Worm (Caenorhabditis elegans): ENCODE measurements around the gene Y39G8C.2.

Gene Y39G8C.2

DNA sequence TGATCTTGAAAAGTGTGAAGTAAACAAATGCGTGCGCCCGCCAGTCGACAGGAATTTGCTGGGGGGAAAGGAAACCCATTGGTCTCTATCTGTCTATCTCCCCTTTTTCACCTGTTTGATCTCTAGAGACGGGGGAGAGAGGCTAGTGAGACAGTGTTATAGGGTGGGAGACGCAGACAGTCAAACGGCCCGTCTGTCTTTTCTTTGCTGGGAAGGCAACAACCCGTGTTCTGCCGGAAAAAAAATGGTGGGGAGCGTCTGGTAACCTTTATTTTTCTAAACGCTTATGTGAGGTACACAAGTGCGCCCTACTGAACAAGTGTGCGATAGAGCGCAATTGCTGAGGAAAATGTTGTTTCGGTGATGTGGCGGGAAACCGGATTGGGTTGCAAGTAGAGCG is 46.9 kb downstream of the Y39G8C.2 start (continued):
- TF ChIP-seq dox-1 (GFP tag; IDR thresholded peaks at IDR 0.05), result peak; percentile 82
- no peak for TF ChIP-seq mes-4 (tag; optimal IDR thresholded peaks at IDR 0.05)
- peak; percentile 53 for TF ChIP-seq akir-1 (GFP tag; optimal IDR thresholded peaks at IDR 0.05)
- TF ChIP-seq let-526 (GFP tag; IDR thresholded peaks at IDR 0.05), result no peak
- no peak for TF ChIP-seq C17E4.6 (GFP tag; IDR thresholded peaks at IDR 0.05)
- TF ChIP-seq madf-10 (tag; optimal IDR thresholded peaks at IDR 0.05), result peak; percentile 13
- 0 out of 2 replicates have a peak, but pooled peaks have one; percentile 63 for TF ChIP-seq egl-44 (GFP tag; IDR thresholded peaks at IDR 0.05)
- TF ChIP-seq hmg-20 (GFP tag; IDR thresholded peaks at IDR 0.05), result no peak
- no peak for TF ChIP-seq ama-1 (optimal IDR thresholded peaks at IDR 0.05)
- no peak for TF ChIP-seq ama-1 (GFP tag; optimal IDR thresholded peaks at IDR 0.05)
- TF ChIP-seq nfya-1 (tag; optimal IDR thresholded peaks at IDR 0.05; ENCODE audit: borderline replicate concordance, insufficient read depth), result no peak
- no peak for TF ChIP-seq B0019.2 (GFP tag; conservative IDR thresholded peaks at IDR 0.05)
- no peak for TF ChIP-seq ztf-25 (GFP tag; IDR thresholded peaks at IDR 0.05)
- TF ChIP-seq F57A8.1 (GFP tag; optimal IDR thresholded peaks at IDR 0.05), result no peak
- TF ChIP-seq lin-35 (GFP tag; optimal IDR thresholded peaks at IDR 0.05), result no peak
- no peak for TF ChIP-seq F49E8.2 (tag; optimal IDR thresholded peaks at IDR 0.05; ENCODE audit: insufficient read depth)
- no peak for TF ChIP-seq egl-18 (GFP tag; IDR thresholded peaks at IDR 0.05)
- no peak for TF ChIP-seq ztf-3 (GFP tag; optimal IDR thresholded peaks at IDR 0.05)
- 0 out of 2 replicates have a peak, but pooled peaks have one; percentile 33 for TF ChIP-seq C06A6.2 (GFP tag; conservative IDR thresholded peaks at IDR 0.05)
- no peak for TF ChIP-seq hlh-12 (tag; optimal IDR thresholded peaks at IDR 0.05)
- TF ChIP-seq sdz-38 (tag; optimal IDR thresholded peaks at IDR 0.05), result no peak
- TF ChIP-seq xnd-1 (tag; optimal IDR thresholded peaks at IDR 0.05), result no peak
- no peak for TF ChIP-seq F39B2.1 (GFP tag; IDR thresholded peaks at IDR 0.05)
- no peak for TF ChIP-seq tlf-1 (GFP tag; optimal IDR thresholded peaks at IDR 0.05)
- peak; percentile 6 for TF ChIP-seq snpc-4 (GFP tag; optimal IDR thresholded peaks at IDR 0.05)
- peak in 3 of 4 experiments; percentile 18 to 69 (median 66) for TF ChIP-seq snpc-4 (tag; optimal IDR thresholded peaks at IDR 0.05)
- no peak for TF ChIP-seq tbx-9 (tag; optimal IDR thresholded peaks at IDR 0.05; ENCODE audit: borderline replicate concordance)
- no peak for TF ChIP-seq ccch-3 (GFP tag; optimal IDR thresholded peaks at IDR 0.05)
- TF ChIP-seq ztf-6 (GFP tag; IDR thresholded peaks at IDR 0.05), result no peak
- no peak for TF ChIP-seq ceh-91 (GFP tag; IDR thresholded peaks at IDR 0.05)
- TF ChIP-seq die-1 (tag; optimal IDR thresholded peaks at IDR 0.05), result peak; percentile 37
- TF ChIP-seq T26A5.8 (tag; optimal IDR thresholded peaks at IDR 0.05), result no peak
- TF ChIP-seq snpc-1.1 (tag; optimal IDR thresholded peaks at IDR 0.05; ENCODE audit: insufficient read depth), result no peak
- no peak for TF ChIP-seq nhr-120 (GFP tag; IDR thresholded peaks at IDR 0.05)
- peak; percentile 13 for TF ChIP-seq ztf-22 (GFP tag; optimal IDR thresholded peaks at IDR 0.05)
- TF ChIP-seq rec-8 (tag; optimal IDR thresholded peaks at IDR 0.05), result no peak
- peak; percentile 43 for TF ChIP-seq K12H6.12 (tag; optimal IDR thresholded peaks at IDR 0.05)
- TF ChIP-seq hrde-1 (tag; optimal IDR thresholded peaks at IDR 0.05; ENCODE audit: borderline replicate concordance), result no peak
- no peak for TF ChIP-seq F33H1.4 (GFP tag; IDR thresholded peaks at IDR 0.05)
- peak; percentile 48 for TF ChIP-seq atf-7 (tag; optimal IDR thresholded peaks at IDR 0.05)
- peak; percentile 68 for TF ChIP-seq lin-40 (tag; optimal IDR thresholded peaks at IDR 0.05)
- peak; percentile 85 for TF ChIP-seq attf-5 (GFP tag; optimal IDR thresholded peaks at IDR 0.05)
- no peak for TF ChIP-seq madf-8 (GFP tag; conservative IDR thresholded peaks at IDR 0.05)
- no peak for TF ChIP-seq cebp-1 (GFP tag; IDR thresholded peaks at IDR 0.05)
- TF ChIP-seq cebp-1 (tag; optimal IDR thresholded peaks at IDR 0.05), result peak; percentile 71
- TF ChIP-seq mxl-1 (tag; optimal IDR thresholded peaks at IDR 0.05), result no peak
- TF ChIP-seq hmg-1.2 (GFP tag; IDR thresholded peaks at IDR 0.05), result peak; percentile 97
- no peak for TF ChIP-seq F52B5.7 (tag; optimal IDR thresholded peaks at IDR 0.05)
- TF ChIP-seq B0035.1 (tag; optimal IDR thresholded peaks at IDR 0.05), result no peak
